Fruit fly (Drosophila melanogaster): ENCODE measurements around the gene Spn27A.

The Spn27A gene

dm6 chr2L:6716182-6716770 is 43.1 kb upstream of the Spn27A start, which contains the start of gene AkhR:
Gene AkhR, minus strand, starts transcription at chr2L:6716186.
- TF ChIP-seq Blimp-1 (GFP tag; optimal IDR thresholded peaks at IDR 0.05) (no peak), svp (GFP tag) (peak; percentile 96)

- peak; percentile 5 to 41 for TF ChIP-seq ss (GFP tag; optimal IDR thresholded peaks at IDR 0.05)
- TF ChIP-seq eg (GFP tag; IDR thresholded peaks at IDR 0.05), result no peak
- no peak for TF ChIP-seq pdm3 (GFP tag; optimal IDR thresholded peaks at IDR 0.05)
- TF ChIP-seq CG4318 (GFP tag; optimal IDR thresholded peaks at IDR 0.05), result no peak
- TF ChIP-seq fd85E (GFP tag; optimal IDR thresholded peaks at IDR 0.05), result no peak
- TF ChIP-seq topi (GFP tag; optimal IDR thresholded peaks at IDR 0.05), result no peak
- no peak for TF ChIP-seq Lpt (GFP tag; optimal IDR thresholded peaks at IDR 0.05)
- TF ChIP-seq CG6854 (GFP tag; optimal IDR thresholded peaks at IDR 0.05), result no peak
- no peak for TF ChIP-seq Sox102F (GFP tag; optimal IDR thresholded peaks at IDR 0.05)
- peak; percentile 4 for TF ChIP-seq CG6808 (GFP tag; optimal IDR thresholded peaks at IDR 0.05)
- no peak for TF ChIP-seq CG11762 (GFP tag; optimal IDR thresholded peaks at IDR 0.05; ENCODE audit: insufficient read depth)
- no peak for TF ChIP-seq cyc (GFP tag; optimal IDR thresholded peaks at IDR 0.05)
- TF ChIP-seq Blimp-1 (GFP tag; optimal IDR thresholded peaks at IDR 0.05), result no peak
- no peak for TF ChIP-seq lz (GFP tag; optimal IDR thresholded peaks at IDR 0.05)
- TF ChIP-seq spab (GFP tag; optimal IDR thresholded peaks at IDR 0.05), result no peak
- TF ChIP-seq CG3919 (GFP tag; optimal IDR thresholded peaks at IDR 0.05), result peak; percentile 17
- no peak for TF ChIP-seq CG10669 (GFP tag; optimal IDR thresholded peaks at IDR 0.05)
- peak; percentile 27 for TF ChIP-seq Met (GFP tag; optimal IDR thresholded peaks at IDR 0.05)
- no peak for TF ChIP-seq CG8632 (GFP tag; optimal IDR thresholded peaks at IDR 0.05)
- peak; percentile 7 for TF ChIP-seq CG9139 (GFP tag; optimal IDR thresholded peaks at IDR 0.05)
- TF ChIP-seq CG6163 (GFP tag; IDR thresholded peaks at IDR 0.05), result peak; percentile 56
- TF ChIP-seq Eip78C (GFP tag), result peak; percentile 71
- no peak for TF ChIP-seq CG8319 (GFP tag; optimal IDR thresholded peaks at IDR 0.05)
- no peak for TF ChIP-seq CG11902 (GFP tag; optimal IDR thresholded peaks at IDR 0.05)
- no peak for TF ChIP-seq OdsH (GFP tag; optimal IDR thresholded peaks at IDR 0.05)
- peak; percentile 12 for TF ChIP-seq achi (GFP tag; optimal IDR thresholded peaks at IDR 0.05)
- TF ChIP-seq salr (GFP tag; optimal IDR thresholded peaks at IDR 0.05), result no peak
- peak; percentile 64 for TF ChIP-seq svp (GFP tag)
- TF ChIP-seq CG15336 (GFP tag; IDR thresholded peaks at IDR 0.05), result peak; percentile 19; the same call in 1 of the 2 replicates
- no peak for TF ChIP-seq CG32006 (GFP tag; optimal IDR thresholded peaks at IDR 0.05)
- TF ChIP-seq CG7368 (GFP tag; optimal IDR thresholded peaks at IDR 0.05), result no peak
- peak; percentile 23 for TF ChIP-seq fkh (GFP tag; optimal IDR thresholded peaks at IDR 0.05)
- TF ChIP-seq dac (GFP tag; optimal IDR thresholded peaks at IDR 0.05), result no peak
- TF ChIP-seq CG10631 (GFP tag; optimal IDR thresholded peaks at IDR 0.05), result no peak
- TF ChIP-seq acj6 (GFP tag; optimal IDR thresholded peaks at IDR 0.05), result peak; percentile 28
- TF ChIP-seq CG1621 (tag; optimal IDR thresholded peaks at IDR 0.05), result peak; percentile 36
- TF ChIP-seq CG6792 (GFP tag; optimal IDR thresholded peaks at IDR 0.05), result no peak
- TF ChIP-seq Sox14 (GFP tag; optimal IDR thresholded peaks at IDR 0.05), result no peak
- TF ChIP-seq Gug (GFP tag; IDR thresholded peaks at IDR 0.05), result no peak
- TF ChIP-seq fd59A (GFP tag; optimal IDR thresholded peaks at IDR 0.05), result no peak
- TF ChIP-seq Eip93F (GFP tag; optimal IDR thresholded peaks at IDR 0.05), result no peak
- TF ChIP-seq Eip75B (GFP tag; optimal IDR thresholded peaks at IDR 0.05), result no peak
- no peak for TF ChIP-seq Hr38 (GFP tag; optimal IDR thresholded peaks at IDR 0.05)
- TF ChIP-seq vri (GFP tag; optimal IDR thresholded peaks at IDR 0.05), result no peak
- peak; percentile 7 for TF ChIP-seq CG34406 (GFP tag; optimal IDR thresholded peaks at IDR 0.05)
- no peak for TF ChIP-seq Smox (GFP tag; optimal IDR thresholded peaks at IDR 0.05)
- TF ChIP-seq CG11294 (GFP tag; IDR thresholded peaks at IDR 0.05), result no peak
- TF ChIP-seq CG3032 (tag; optimal IDR thresholded peaks at IDR 0.05), result no peak
- peak; percentile 4 for TF ChIP-seq net (GFP tag; optimal IDR thresholded peaks at IDR 0.05)
Observed at dm6 chr2L:6708997-6709662, 36.0 kb upstream of the Spn27A start, which contains the start of gene Tsp. Gene Tsp, minus strand, starts transcription at chr2L:6709086.
